Fruit fly (Drosophila melanogaster): Measurements from ENCODE around the gene Polr2D.

The Polr2D gene

DNA sequence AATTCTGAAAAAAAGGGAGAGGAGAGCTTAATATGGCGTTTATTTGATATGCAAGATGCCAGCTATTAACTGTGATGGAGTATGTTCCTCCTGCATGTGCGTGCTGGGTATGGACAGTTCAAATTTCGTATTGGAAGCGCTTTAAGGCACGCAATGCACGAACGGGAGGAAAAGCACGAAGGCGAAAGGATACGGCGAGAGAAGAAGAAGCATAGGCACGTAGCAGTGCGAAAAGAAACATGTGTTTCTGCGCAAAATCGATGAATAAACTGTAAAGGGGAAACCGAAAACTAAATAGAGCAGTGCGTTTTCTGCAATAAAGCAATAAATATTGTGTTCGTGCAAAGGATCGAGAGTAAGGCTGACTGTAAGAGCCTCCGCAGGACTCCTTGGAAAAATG is 39.4 kb downstream of the Polr2D start, which contains the start of gene CG14314:
Gene CG14314 (plus strand): TSS at position 243 of the 400 bp plus-strand sequence.
- TF ChIP-seq insv (optimal IDR thresholded peaks at IDR 0.05) (no peak), Myc (optimal IDR thresholded peaks at IDR 0.05) (no peak), ttk (optimal IDR thresholded peaks at IDR 0.05) (no peak), psq (optimal IDR thresholded peaks at IDR 0.05) (no peak)

DNA sequence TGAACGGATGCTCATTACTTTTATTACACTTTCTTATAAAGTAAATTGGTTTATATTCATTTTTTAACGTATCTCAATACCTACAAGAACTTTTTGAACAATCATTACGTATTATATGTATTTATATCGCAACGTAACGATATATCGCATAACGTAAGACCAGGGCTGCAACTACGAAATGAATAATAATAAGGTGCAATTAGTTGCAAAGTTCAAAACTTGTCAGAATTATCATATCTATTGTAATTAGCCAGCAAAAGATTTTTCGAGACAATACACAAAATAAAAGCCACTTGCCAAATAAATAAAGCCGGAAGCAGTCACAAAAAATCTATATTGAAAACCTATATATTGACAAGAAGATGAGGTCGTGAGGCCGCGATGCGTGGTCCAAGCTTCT is 40.0 kb downstream of the Polr2D start:
- TF ChIP-seq Myc (optimal IDR thresholded peaks at IDR 0.05) = no peak
- TF ChIP-seq insv (optimal IDR thresholded peaks at IDR 0.05) = no peak
- TF ChIP-seq h (optimal IDR thresholded peaks at IDR 0.05) = no peak
- TF ChIP-seq Sin3A (optimal IDR thresholded peaks at IDR 0.05) = no peak
- TF ChIP-seq ttk (optimal IDR thresholded peaks at IDR 0.05) = no peak
- TF ChIP-seq psq (optimal IDR thresholded peaks at IDR 0.05) = no peak

DNA sequence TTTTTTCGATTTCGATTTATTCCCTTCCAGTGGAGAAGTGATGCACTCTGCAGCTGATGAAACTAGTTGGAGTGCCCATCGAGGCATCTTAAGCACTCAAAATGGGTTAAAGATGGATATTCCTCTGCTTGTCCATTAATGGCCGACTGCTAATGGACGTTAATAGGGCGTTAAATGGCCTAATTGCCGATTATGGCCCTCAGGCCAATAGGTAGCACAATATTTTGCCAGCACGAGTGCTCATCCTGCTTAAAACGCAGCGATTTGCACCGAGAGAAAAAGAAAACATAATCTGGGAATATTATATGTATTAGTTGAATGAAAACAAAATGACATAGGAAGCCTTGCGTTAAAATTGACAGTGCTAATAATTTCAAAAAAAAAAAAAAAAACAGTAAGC is 46.8 kb downstream of the Polr2D start, which contains the start of gene CG44158:
Gene CG44158 (plus strand): TSS at position 301 of the 400 bp plus-strand sequence.
- no peak for TF ChIP-seq ttk (optimal IDR thresholded peaks at IDR 0.05)
- no peak for TF ChIP-seq insv (optimal IDR thresholded peaks at IDR 0.05)
- no peak for TF ChIP-seq h (optimal IDR thresholded peaks at IDR 0.05)
- TF ChIP-seq psq (optimal IDR thresholded peaks at IDR 0.05) = no peak
- no peak for TF ChIP-seq Myc (optimal IDR thresholded peaks at IDR 0.05)
- no peak for TF ChIP-seq Sin3A (optimal IDR thresholded peaks at IDR 0.05)

All from Kc167 (cell line).